Fruit fly (Drosophila melanogaster): ENCODE measurements around the gene CG5250.

CG5250 gene

dm6 chr3R:19180263-19180893 lies 48.7 kb downstream of the CG5250 start, which contains the start of the genes CG5555 and myd (continued):
- no peak for TF ChIP-seq Doc2 (GFP tag; IDR thresholded peaks at IDR 0.05)
- no peak for TF ChIP-seq Taf1 (GFP tag; IDR thresholded peaks at IDR 0.05)
- no peak for TF ChIP-seq CG6654 (GFP tag; optimal IDR thresholded peaks at IDR 0.05)
- TF ChIP-seq Myb (GFP tag; optimal IDR thresholded peaks at IDR 0.05) = peak; percentile 90
- TF ChIP-seq CG4820 (GFP tag; optimal IDR thresholded peaks at IDR 0.05) = no peak
- TF ChIP-seq CG13624 (GFP tag; optimal IDR thresholded peaks at IDR 0.05) = peak; percentile 67
- TF ChIP-seq CG16815 (GFP tag; optimal IDR thresholded peaks at IDR 0.05) = no peak
- TF ChIP-seq Sin3A (optimal IDR thresholded peaks at IDR 0.05) = peak; percentile 35
- peak; percentile 41 for TF ChIP-seq CG30403 (GFP tag; optimal IDR thresholded peaks at IDR 0.05)
- TF ChIP-seq ewg (GFP tag; optimal IDR thresholded peaks at IDR 0.05) = no peak
- TF ChIP-seq CG8388 (GFP tag; optimal IDR thresholded peaks at IDR 0.05) = no peak
- TF ChIP-seq ATbp (GFP tag; optimal IDR thresholded peaks at IDR 0.05) = no peak
- peak; percentile 70 for TF ChIP-seq CG32532 (GFP tag; IDR thresholded peaks at IDR 0.05)
- TF ChIP-seq CG9876 (GFP tag; optimal IDR thresholded peaks at IDR 0.05) = no peak
- peak; percentile 62 for TF ChIP-seq Rfx (GFP tag; IDR thresholded peaks at IDR 0.05)
- TF ChIP-seq Sox102F (GFP tag; optimal IDR thresholded peaks at IDR 0.05) = peak; percentile 46
- TF ChIP-seq fu2 (GFP tag; optimal IDR thresholded peaks at IDR 0.05) = peak; percentile 26
- TF ChIP-seq CG18262 (tag; optimal IDR thresholded peaks at IDR 0.05) = peak; percentile 11
- peak; percentile 69; the same call in 1 of the 2 replicates for TF ChIP-seq amos (GFP tag; IDR thresholded peaks at IDR 0.05; ENCODE audit: partially characterized antibody)
- peak; percentile 59 for TF ChIP-seq CG7839 (tag; optimal IDR thresholded peaks at IDR 0.05)
- no peak for TF ChIP-seq dati (GFP tag; IDR thresholded peaks at IDR 0.05)
- 0 out of 2 replicates have a peak, but pooled peaks have one; percentile 60 for TF ChIP-seq rib (GFP tag; IDR thresholded peaks at IDR 0.05)
- no peak for TF ChIP-seq slou (GFP tag; optimal IDR thresholded peaks at IDR 0.05)
- TF ChIP-seq CG12744 (GFP tag; optimal IDR thresholded peaks at IDR 0.05) = peak; percentile 40
- TF ChIP-seq MESR4 (GFP tag; optimal IDR thresholded peaks at IDR 0.05) = peak; percentile 53
- TF ChIP-seq pnt (GFP tag; optimal IDR thresholded peaks at IDR 0.05) = no peak
- no peak for TF ChIP-seq CG31388 (GFP tag; optimal IDR thresholded peaks at IDR 0.05)
- TF ChIP-seq Ets97D (GFP tag; optimal IDR thresholded peaks at IDR 0.05) = peak; percentile 71
- no peak for TF ChIP-seq croc (GFP tag; conservative IDR thresholded peaks at IDR 0.05)
- TF ChIP-seq CG2120 (GFP tag; optimal IDR thresholded peaks at IDR 0.05) = peak; percentile 76
- TF ChIP-seq Trl (optimal IDR thresholded peaks at IDR 0.05) = no peak
- TF ChIP-seq Trl (GFP tag; optimal IDR thresholded peaks at IDR 0.05) = no peak
- TF ChIP-seq Hsf (GFP tag; optimal IDR thresholded peaks at IDR 0.05) = peak; percentile 47
- TF ChIP-seq Hr51 (GFP tag; optimal IDR thresholded peaks at IDR 0.05) = peak in 1 of 2 experiments; percentile 38
- TF ChIP-seq Eip74EF (GFP tag; optimal IDR thresholded peaks at IDR 0.05) = peak in 1 of 2 experiments; percentile 5
- no peak for TF ChIP-seq CG12071 (GFP tag; optimal IDR thresholded peaks at IDR 0.05)
- no peak for TF ChIP-seq Dip2 (GFP tag; IDR thresholded peaks at IDR 0.05)
- TF ChIP-seq CG17612 (GFP tag; IDR thresholded peaks at IDR 0.05) = no peak
- TF ChIP-seq Optix (GFP tag; IDR thresholded peaks at IDR 0.05) = peak; percentile 42; the same call in 1 of the 3 replicates
- TF ChIP-seq Abd-B (GFP tag; optimal IDR thresholded peaks at IDR 0.05) = no peak
- no peak for TF ChIP-seq CG33557 (GFP tag; optimal IDR thresholded peaks at IDR 0.05)
- TF ChIP-seq Hmx (GFP tag; optimal IDR thresholded peaks at IDR 0.05) = no peak
- no peak for TF ChIP-seq dmrt99B (tag; optimal IDR thresholded peaks at IDR 0.05)
- TF ChIP-seq HmgZ (tag; optimal IDR thresholded peaks at IDR 0.05) = peak; percentile 50
- TF ChIP-seq CG14014 (GFP tag; IDR thresholded peaks at IDR 0.05) = peak; percentile 56; the same call in 1 of the 2 replicates
- TF ChIP-seq cato (GFP tag; optimal IDR thresholded peaks at IDR 0.05; ENCODE audit: borderline replicate concordance) = no peak
- TF ChIP-seq Neu2 (GFP tag; optimal IDR thresholded peaks at IDR 0.05; ENCODE audit: borderline replicate concordance) = no peak
- peak; percentile 59; the same call in 1 of the 3 replicates for TF ChIP-seq ci (GFP tag; IDR thresholded peaks at IDR 0.05)
- TF ChIP-seq slbo (GFP tag; IDR thresholded peaks at IDR 0.05) = peak; percentile 51; the same call in 1 of the 2 replicates
- no peak for TF ChIP-seq Hr39 (optimal IDR thresholded peaks at IDR 0.05)
- no peak for TF ChIP-seq CTCF (GFP tag; optimal IDR thresholded peaks at IDR 0.05)
- peak; percentile 25 for TF ChIP-seq her (GFP tag; optimal IDR thresholded peaks at IDR 0.05)
